Worm (Caenorhabditis elegans) whole organism, L2 larva: ENCODE measurements around the gene F54D5.17.
A peak's percentile ranks its signal among the peaks of the same experiment; 100 is the strongest.
"Not testable (repeated sequence)": the region's sequence is repeated elsewhere in the genome, so short reads cannot be mapped to it uniquely, and the experiment has no call there.

Source experiments
- C34F6.9 ChIP-seq: fragments of 150-350 bp; optimal IDR thresholded peaks from 2 replicates; lab custom pipeline; 2014; ENCODE audit warnings: missing biosample characterization, missing genetic modification characterization
- F13H6.1 ChIP-seq: sonication (generic microtip); optimal IDR thresholded peaks from 2 replicates; lab custom pipeline; 2016; ENCODE audit warnings: missing genetic modification characterization, missing compliant biosample characterization
- R02D3.7 ChIP-seq: fragments of 150-350 bp; optimal IDR thresholded peaks from 2 replicates; lab custom pipeline; 2014; ENCODE audit warnings: missing biosample characterization, missing genetic modification characterization
- Y55F3AM.14 ChIP-seq: fragments of 200-800 bp; sonication (Bioruptor generic); optimal IDR thresholded peaks from 2 replicates; lab custom pipeline; 2018; ENCODE audit warnings: mild to moderate bottlenecking, missing genetic modification characterization, missing compliant biosample characterization
- ZK546.5 ChIP-seq: sonication (generic microtip); optimal IDR thresholded peaks from 2 replicates; lab custom pipeline; 2017; ENCODE audit warnings: missing biosample characterization, missing genetic modification characterization
- alr-1 ChIP-seq: fragments of 150-350 bp; optimal IDR thresholded peaks from 2 replicates; lab custom pipeline; 2014; ENCODE audit warnings: missing biosample characterization, missing genetic modification characterization
- aly-2 ChIP-seq: fragments of 150-350 bp; optimal IDR thresholded peaks from 2 replicates; lab custom pipeline; 2014; ENCODE audit warnings: missing biosample characterization, missing genetic modification characterization
- ama-1 ChIP-seq: fragments of 150-350 bp; optimal IDR thresholded peaks from 2 replicates; lab custom pipeline; 2018; ENCODE audit warnings: inconsistent platforms
- blmp-1 ChIP-seq: sonication (generic microtip); optimal IDR thresholded peaks from 2 replicates; lab custom pipeline; 2017; ENCODE audit warnings: missing genetic modification characterization, mild to moderate bottlenecking, missing compliant biosample characterization, antibody characterized with exemption, moderate library complexity; ENCODE audit not compliant: insufficient read depth
- ceh-16 ChIP-seq: fragments of 150-350 bp; optimal IDR thresholded peaks from 2 replicates; lab custom pipeline; 2014; ENCODE audit warnings: missing biosample characterization, missing genetic modification characterization
- ceh-82 ChIP-seq: fragments of 150-350 bp; optimal IDR thresholded peaks from 2 replicates; lab custom pipeline; 2014; ENCODE audit warnings: missing biosample characterization, missing genetic modification characterization
- crh-2 ChIP-seq: sonication (generic microtip); optimal IDR thresholded peaks from 2 replicates; lab custom pipeline; 2017; ENCODE audit warnings: missing biosample characterization, missing genetic modification characterization
- dmd-4 ChIP-seq: sonication (generic microtip); optimal IDR thresholded peaks from 2 replicates; lab custom pipeline; 2017; ENCODE audit warnings: missing biosample characterization, missing genetic modification characterization
- egl-27 ChIP-seq: sonication (generic microtip); optimal IDR thresholded peaks from 3 replicates; lab custom pipeline; 2017; ENCODE audit warnings: missing biosample characterization, missing genetic modification reagents, missing genetic modification characterization
- elt-1 ChIP-seq: fragments of 150-350 bp; optimal IDR thresholded peaks from 2 replicates; lab custom pipeline; 2014; ENCODE audit warnings: missing biosample characterization, missing genetic modification characterization
- elt-3 ChIP-seq: sonication (generic microtip); optimal IDR thresholded peaks from 2 replicates; lab custom pipeline; 2017; ENCODE audit warnings: missing biosample characterization, missing genetic modification characterization
- fos-1 ChIP-seq: fragments of 150-350 bp; optimal IDR thresholded peaks from 2 replicates; lab custom pipeline; 2014; ENCODE audit warnings: missing biosample characterization, missing genetic modification characterization
- gmeb-1 ChIP-seq: fragments of 150-350 bp; optimal IDR thresholded peaks from 2 replicates; lab custom pipeline; 2014; ENCODE audit warnings: missing biosample characterization, missing genetic modification characterization
- lin-11 ChIP-seq: fragments of 150-350 bp; sonication (generic microtip); optimal IDR thresholded peaks from 2 replicates; lab custom pipeline; 2014; ENCODE audit warnings: missing biosample characterization, missing genetic modification characterization, inconsistent platforms, mixed read lengths
- lin-13 ChIP-seq: fragments of 150-350 bp; optimal IDR thresholded peaks from 2 replicates; lab custom pipeline; 2014; ENCODE audit warnings: missing biosample characterization, missing genetic modification reagents, missing genetic modification characterization
- lin-39 ChIP-seq: fragments of 150-350 bp; optimal IDR thresholded peaks from 2 replicates; lab custom pipeline; 2014; ENCODE audit warnings: missing biosample characterization, missing genetic modification reagents, missing genetic modification characterization
- lsy-2 ChIP-seq, 2 experiments: fragments of 150-350 bp in 1 of 2; sonication (generic microtip) in 1 of 2; optimal IDR thresholded peaks; 2 replicates each; lab custom pipeline; 2014 to 2017; ENCODE audit warnings: missing biosample characterization in 2 of 2, missing genetic modification characterization in 2 of 2
- mab-5 ChIP-seq: fragments of 150-350 bp; optimal IDR thresholded peaks from 2 replicates; lab custom pipeline; 2014; ENCODE audit warnings: missing biosample characterization, missing genetic modification characterization
- mdl-1 ChIP-seq, 2 experiments: fragments of 150-350 bp in 1 of 2; sonication (generic microtip) in 1 of 2; optimal IDR thresholded peaks; 2 replicates each; lab custom pipeline; 2017; ENCODE audit warnings: missing biosample characterization in 2 of 2, missing genetic modification characterization in 2 of 2
- nhr-11 ChIP-seq: fragments of 150-350 bp; optimal IDR thresholded peaks from 2 replicates; lab custom pipeline; 2014; ENCODE audit warnings: missing biosample characterization, missing genetic modification characterization
- nhr-12 ChIP-seq: fragments of 150-350 bp; optimal IDR thresholded peaks from 2 replicates; lab custom pipeline; 2014; ENCODE audit warnings: missing biosample characterization, missing genetic modification characterization
- nhr-129 ChIP-seq: fragments of 150-350 bp; optimal IDR thresholded peaks from 2 replicates; lab custom pipeline; 2014; ENCODE audit warnings: missing biosample characterization, missing genetic modification characterization
- nhr-21 ChIP-seq: fragments of 150-350 bp; optimal IDR thresholded peaks from 2 replicates; lab custom pipeline; 2014; ENCODE audit warnings: missing biosample characterization, missing genetic modification characterization
- nhr-23 ChIP-seq: fragments of 150-350 bp; optimal IDR thresholded peaks from 2 replicates; lab custom pipeline; 2014; ENCODE audit warnings: missing biosample characterization, missing genetic modification reagents, missing genetic modification characterization
- nhr-25 ChIP-seq: fragments of 150-350 bp; sonication (generic microtip); optimal IDR thresholded peaks from 3 replicates; lab custom pipeline; 2014; ENCODE audit warnings: missing biosample characterization, missing genetic modification characterization
- nhr-6 ChIP-seq: fragments of 150-350 bp; optimal IDR thresholded peaks from 2 replicates; lab custom pipeline; 2014; ENCODE audit warnings: missing biosample characterization, missing genetic modification characterization
- nhr-77 ChIP-seq: fragments of 150-350 bp; optimal IDR thresholded peaks from 2 replicates; lab custom pipeline; 2014; ENCODE audit warnings: missing biosample characterization, missing genetic modification characterization
- peb-1 ChIP-seq: fragments of 150-350 bp; optimal IDR thresholded peaks from 2 replicates; lab custom pipeline; 2014; ENCODE audit warnings: missing biosample characterization, missing genetic modification characterization
- sem-4 ChIP-seq: fragments of 150-350 bp; optimal IDR thresholded peaks from 2 replicates; lab custom pipeline; 2014; ENCODE audit warnings: missing biosample characterization, missing genetic modification reagents, missing genetic modification characterization
- skn-1 ChIP-seq: sonication (generic microtip); optimal IDR thresholded peaks from 2 replicates; lab custom pipeline; 2017; ENCODE audit warnings: missing biosample characterization, missing genetic modification characterization
- sma-3 ChIP-seq: sonication (generic microtip); optimal IDR thresholded peaks from 2 replicates; lab custom pipeline; 2016; ENCODE audit warnings: missing genetic modification reagents, missing genetic modification characterization, missing compliant biosample characterization
- sma-9 ChIP-seq, 2 experiments: fragments of 150-350 bp in 1 of 2; sonication (generic microtip) in 1 of 2; optimal IDR thresholded peaks; 2 replicates each; lab custom pipeline; 2014 to 2016; ENCODE audit warnings: missing genetic modification characterization in 2 of 2, mild to moderate bottlenecking in 1 of 2, missing biosample characterization in 1 of 2, missing compliant biosample characterization in 1 of 2, missing genetic modification reagents in 1 of 2, moderate library complexity in 1 of 2
- unc-39 ChIP-seq: fragments of 150-350 bp; optimal IDR thresholded peaks from 2 replicates; lab custom pipeline; 2014; ENCODE audit warnings: missing biosample characterization, missing genetic modification characterization
- unc-55 ChIP-seq: fragments of 150-350 bp; sonication (generic microtip); optimal IDR thresholded peaks from 3 replicates; lab custom pipeline; 2014; ENCODE audit warnings: missing biosample characterization, missing genetic modification reagents, missing genetic modification characterization
- unc-62 ChIP-seq: fragments of 150-350 bp; optimal IDR thresholded peaks from 2 replicates; lab custom pipeline; 2014; ENCODE audit warnings: missing biosample characterization, missing genetic modification reagents, missing genetic modification characterization
- zag-1 ChIP-seq: fragments of 150-350 bp; optimal IDR thresholded peaks from 2 replicates; lab custom pipeline; 2014; ENCODE audit warnings: missing biosample characterization, missing genetic modification characterization
- ztf-1 ChIP-seq: fragments of 200-800 bp; sonication (Bioruptor generic); conservative IDR thresholded peaks from 2 replicates; pipeline ENCODE4 v1.3.6; 2022; ENCODE audit warnings: missing genetic modification characterization, missing compliant biosample characterization
- ztf-11 ChIP-seq: sonication (generic microtip); optimal IDR thresholded peaks from 2 replicates; lab custom pipeline; 2017; ENCODE audit warnings: missing biosample characterization, missing genetic modification characterization

The F54D5.17 gene

DNA sequence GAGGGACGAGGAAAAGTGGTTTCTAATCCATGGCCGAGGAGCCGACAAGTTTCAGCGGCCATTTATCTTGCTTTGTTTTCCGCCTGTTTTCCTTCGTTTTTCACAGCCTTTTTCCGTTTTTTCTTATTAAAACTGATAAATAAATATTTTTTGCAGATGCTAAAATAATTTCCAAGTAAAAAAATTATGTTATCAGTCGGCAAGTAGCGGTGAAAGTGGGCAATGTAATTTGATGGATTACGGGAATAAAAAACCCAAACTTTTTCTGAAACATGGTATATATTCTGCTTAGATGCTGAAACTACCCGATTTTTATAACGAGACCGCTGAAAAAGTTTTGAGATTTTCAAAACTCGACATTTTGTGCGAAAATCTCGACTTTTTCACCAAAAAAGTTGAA, 4.5 kb upstream of the F54D5.17 start, which contains the start of gene dhgd-1:
Gene dhgd-1 (minus strand): TSS at position 101 of the 400 bp plus-strand sequence.
- not testable (repeated sequence) for TF ChIP-seq nhr-12; zag-1 (tag; lab: Kevin White, UChicago); elt-1 (tag; lab: Kevin White, UChicago)
- TF ChIP-seq, all 48 proteins: peak for 0; not testable (repeated sequence) for 48

DNA sequence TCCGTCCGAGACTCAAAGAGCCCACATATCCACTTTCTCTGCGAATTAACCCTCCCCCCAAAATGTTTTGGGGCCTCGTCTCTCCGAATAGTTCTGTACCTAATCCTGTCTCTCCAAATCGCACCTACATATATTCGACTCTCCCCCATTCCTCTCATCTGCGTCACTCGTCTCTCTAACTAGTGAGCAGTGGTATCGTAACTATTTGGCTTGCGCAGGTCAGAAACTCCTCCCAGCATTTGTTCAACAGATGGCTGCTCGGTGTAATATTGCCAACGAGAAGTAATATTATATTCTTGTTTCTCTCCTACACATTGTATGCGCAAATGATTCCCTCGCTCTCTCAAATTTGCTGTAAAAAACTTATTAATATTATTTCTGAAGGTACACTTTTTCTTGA, 804 bp upstream of the F54D5.17 start, which contains the start of gene F54D5.24:
Gene F54D5.24 (plus strand): TSS at position 316 of the 400 bp plus-strand sequence.
- no peak for TF ChIP-seq ama-1 (lab: Kevin White, UChicago)
- TF ChIP-seq nhr-129 (tag; lab: Kevin White, UChicago): no peak
- TF ChIP-seq C34F6.9: no peak
- no peak for TF ChIP-seq ceh-16 (tag; lab: Kevin White, UChicago)
- TF ChIP-seq crh-2: no peak
- TF ChIP-seq elt-1 (tag; lab: Kevin White, UChicago): no peak
- no peak for TF ChIP-seq skn-1 (tag; lab: Kevin White, UChicago)
- no peak for TF ChIP-seq F13H6.1
- no peak for TF ChIP-seq elt-3
- no peak for TF ChIP-seq alr-1
- TF ChIP-seq lin-13: no peak
- TF ChIP-seq nhr-6 (tag; lab: Kevin White, UChicago): no peak
- no peak for TF ChIP-seq aly-2 (tag; lab: Kevin White, UChicago)
- no peak for TF ChIP-seq ztf-1 (GFP tag; lab: Robert Waterston, UW)
- no peak for TF ChIP-seq lin-11 (tag; lab: Kevin White, UChicago)
- TF ChIP-seq peb-1: no peak
- TF ChIP-seq unc-62 (GFP tag; lab: Kevin White, UChicago): no peak
- TF ChIP-seq nhr-23 (tag; lab: Kevin White, UChicago): no peak

DNA sequence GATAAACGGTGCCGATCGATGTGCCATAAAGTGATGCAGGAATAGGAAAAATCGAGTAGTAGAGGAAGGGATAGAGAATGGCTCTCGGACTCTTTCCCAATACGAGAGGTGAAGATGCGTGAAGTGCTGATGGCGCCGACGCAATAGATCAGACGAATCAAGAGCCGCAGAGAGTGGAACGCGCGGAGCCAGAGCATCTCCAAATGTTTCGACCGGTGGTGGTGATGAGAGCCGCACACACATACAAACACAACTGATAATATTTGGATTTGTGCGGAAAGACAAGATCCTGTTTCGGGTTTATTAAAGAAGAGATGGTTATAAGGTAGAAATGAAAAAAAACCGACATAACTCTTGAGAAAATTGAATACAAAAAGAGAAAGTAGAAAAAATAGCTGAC, 7.7 kb downstream of the F54D5.17 start, which contains the start of gene F54D5.15:
Gene F54D5.15 (minus strand): TSS at position 101 of the 400 bp plus-strand sequence.
- TF ChIP-seq lsy-2 (tag; optimal IDR thresholded peaks at IDR 0.05; lab: Kevin White, UChicago) (no peak), sma-9 (GFP tag; optimal IDR thresholded peaks at IDR 0.05; lab: Kevin White, UChicago) (no peak), sma-9 (tag; optimal IDR thresholded peaks at IDR 0.05; lab: Kevin White, UChicago) (no peak), unc-39 (tag; lab: Kevin White, UChicago) (no peak), sem-4 (tag; lab: Kevin White, UChicago) (no peak), sma-3 (GFP tag; lab: Kevin White, UChicago) (no peak), unc-55 (GFP tag; lab: Kevin White, UChicago) (no peak), ZK546.5 (tag; lab: Kevin White, UChicago) (no peak), blmp-1 (tag; lab: Kevin White, UChicago) (no peak), lin-13 (no peak), elt-3 (no peak), crh-2 (no peak), skn-1 (tag; lab: Kevin White, UChicago) (no peak)

DNA sequence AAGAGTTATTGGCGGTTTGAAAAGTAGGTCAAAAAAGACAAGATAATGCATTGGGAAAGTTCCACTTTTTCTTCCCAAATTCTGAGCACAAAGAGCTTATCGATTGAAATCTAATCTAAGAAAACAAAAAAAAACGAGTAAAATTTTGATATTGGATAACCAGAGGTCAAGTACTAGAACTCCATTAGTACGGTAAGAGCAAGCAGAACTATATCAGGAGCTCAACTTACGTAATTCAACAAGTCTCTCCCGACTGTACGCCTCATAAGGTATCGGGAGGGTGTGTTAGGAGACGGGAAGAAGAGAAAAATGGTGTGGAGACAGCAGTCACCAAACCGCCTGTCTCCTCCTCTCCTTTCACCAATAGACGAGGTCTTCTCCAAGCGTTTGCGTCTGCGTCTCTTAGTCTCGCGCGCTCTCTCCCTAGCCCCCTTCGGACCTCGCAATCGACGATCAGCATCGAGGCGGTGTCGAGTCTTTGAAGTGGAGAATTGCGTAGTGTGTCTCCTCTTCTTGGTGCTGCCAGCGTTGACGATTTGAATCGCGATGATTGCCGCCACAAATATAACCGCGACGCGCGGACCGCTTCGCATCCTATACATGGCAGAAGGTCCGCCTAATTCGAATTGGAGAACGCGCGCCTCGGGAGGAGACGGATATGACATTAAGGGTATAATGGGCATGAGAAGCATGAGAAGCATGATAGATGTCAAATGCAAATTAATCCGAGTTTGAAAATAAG, 10.7 kb downstream of the F54D5.17 start, which contains the start of gene F54D5.5:
Gene F54D5.5 (minus strand): TSS at position 51 of the 742 bp plus-strand sequence.
- TF ChIP-seq unc-55 (GFP tag; lab: Kevin White, UChicago): peak; percentile 34
- TF ChIP-seq nhr-77: no peak
- TF ChIP-seq unc-39 (tag; lab: Kevin White, UChicago): no peak
- TF ChIP-seq mab-5 (tag; lab: Kevin White, UChicago): peak; percentile 2
- TF ChIP-seq ceh-16 (tag; lab: Kevin White, UChicago): no peak
- TF ChIP-seq gmeb-1 (tag; lab: Kevin White, UChicago): no peak
- peak; percentile 77 for TF ChIP-seq lin-39 (tag; lab: Kevin White, UChicago)
- TF ChIP-seq ztf-1 (GFP tag; lab: Robert Waterston, UW): no peak
- no peak for TF ChIP-seq sem-4 (tag; lab: Kevin White, UChicago)
- no peak for TF ChIP-seq Y55F3AM.14
- TF ChIP-seq fos-1 (tag; lab: Kevin White, UChicago): no peak
- TF ChIP-seq nhr-23 (tag; lab: Kevin White, UChicago): no peak
- no peak for TF ChIP-seq R02D3.7
- no peak for TF ChIP-seq zag-1 (tag; lab: Kevin White, UChicago)
- no peak for TF ChIP-seq alr-1
- TF ChIP-seq ceh-82 (tag; lab: Kevin White, UChicago): no peak
- TF ChIP-seq elt-3: no peak
- no peak for TF ChIP-seq dmd-4 (tag; lab: Kevin White, UChicago)
- no peak for TF ChIP-seq aly-2 (tag; lab: Kevin White, UChicago)
- TF ChIP-seq mdl-1 (tag; optimal IDR thresholded peaks at IDR 0.05; lab: Kevin White, UChicago): no peak
- TF ChIP-seq egl-27 (tag; lab: Kevin White, UChicago): no peak
- TF ChIP-seq unc-62 (GFP tag; lab: Kevin White, UChicago): no peak
- TF ChIP-seq nhr-25 (tag; lab: Kevin White, UChicago): no peak
- TF ChIP-seq ama-1 (lab: Kevin White, UChicago): no peak
- no peak for TF ChIP-seq sma-3 (GFP tag; lab: Kevin White, UChicago)
- TF ChIP-seq lin-13: no peak
- peak; percentile 7 for TF ChIP-seq C34F6.9
- TF ChIP-seq lin-11 (tag; lab: Kevin White, UChicago): peak; percentile 33
- TF ChIP-seq peb-1: no peak
- no peak for TF ChIP-seq nhr-12
- TF ChIP-seq nhr-21 (tag; lab: Kevin White, UChicago): no peak
- no peak for TF ChIP-seq nhr-11
- TF ChIP-seq ztf-11: no peak
